Worm (Caenorhabditis elegans) whole organism, early embryonic: ENCODE results near the gene Y71H2AM.11.

ENCODE experiments used
- B0310.2 ChIP-seq: sonication (generic microtip); optimal IDR thresholded peaks from 2 replicates; lab custom pipeline; 2016; ENCODE audit warnings: mild to moderate bottlenecking, missing genetic modification characterization, missing compliant biosample characterization
- F13C5.2 ChIP-seq: sonication (generic microtip); optimal IDR thresholded peaks from 2 replicates; lab custom pipeline; 2017; ENCODE audit warnings: mild to moderate bottlenecking, missing genetic modification characterization, inconsistent platforms, missing compliant biosample characterization
- aly-1 ChIP-seq: sonication (generic microtip); optimal IDR thresholded peaks from 2 replicates; lab custom pipeline; 2016; ENCODE audit warnings: missing genetic modification characterization, missing compliant biosample characterization
- ama-1 ChIP-seq: fragments of 150-350 bp; optimal IDR thresholded peaks from 2 replicates; lab custom pipeline; 2014
- ceh-13 ChIP-seq: fragments of 200-800 bp; sonication (Bioruptor generic); optimal IDR thresholded peaks from 2 replicates; lab custom pipeline; 2018; ENCODE audit warnings: mild to moderate bottlenecking, missing genetic modification characterization, missing compliant biosample characterization
- ceh-36 ChIP-seq: sonication (generic microtip); optimal IDR thresholded peaks from 2 replicates; lab custom pipeline; 2016; ENCODE audit warnings: missing genetic modification characterization, inconsistent platforms, missing compliant biosample characterization
- ets-7 ChIP-seq: sonication (generic microtip); optimal IDR thresholded peaks from 2 replicates; lab custom pipeline; 2016; ENCODE audit warnings: missing genotype, missing genetic modification characterization, missing compliant biosample characterization
- flt-1 ChIP-seq: fragments of 200-800 bp; sonication (Bioruptor generic); IDR thresholded peaks from 2 replicates; pipeline ENCODE4 v1.3.6; 2022; ENCODE audit warnings: missing genetic modification characterization, missing compliant biosample characterization
- hmbx-1 ChIP-seq: sonication (generic microtip); optimal IDR thresholded peaks from 2 replicates; lab custom pipeline; 2016; ENCODE audit warnings: mild to moderate bottlenecking, missing genetic modification characterization, missing compliant biosample characterization
- hmg-4 ChIP-seq: fragments of 200-800 bp; sonication (Bioruptor generic); optimal IDR thresholded peaks from 2 replicates; lab custom pipeline; 2018; ENCODE audit warnings: mild to moderate bottlenecking, missing genetic modification characterization, missing compliant biosample characterization
- hnd-1 ChIP-seq: sonication (generic microtip); optimal IDR thresholded peaks from 2 replicates; lab custom pipeline; 2016; ENCODE audit warnings: missing genetic modification characterization, missing compliant biosample characterization
- pes-1 ChIP-seq: fragments of 200-800 bp; sonication (Bioruptor generic); IDR thresholded peaks from 2 replicates; pipeline ENCODE4 v1.3.6; 2022; ENCODE audit warnings: missing genetic modification reagents, missing genetic modification characterization, missing compliant biosample characterization
- scrt-1 ChIP-seq: fragments of 200-800 bp; sonication (Bioruptor generic); IDR thresholded peaks from 2 replicates; pipeline ENCODE4 v1.3.6; 2022; ENCODE audit warnings: missing genetic modification characterization, missing compliant biosample characterization
- sea-1 ChIP-seq: fragments of 200-800 bp; sonication (Bioruptor generic); conservative IDR thresholded peaks from 2 replicates; pipeline ENCODE4 v1.3.6; 2022; ENCODE audit warnings: missing genetic modification characterization, missing compliant biosample characterization
- tbx-11 ChIP-seq: fragments of 200-800 bp; sonication (Bioruptor generic); IDR thresholded peaks from 2 replicates; pipeline ENCODE4 v1.3.6; 2022; ENCODE audit warnings: missing genetic modification characterization, missing compliant biosample characterization
- tbx-37 ChIP-seq: fragments of 200-800 bp; sonication (Bioruptor generic); conservative IDR thresholded peaks from 2 replicates; pipeline ENCODE4 v1.3.6; 2022; ENCODE audit warnings: missing genetic modification reagents, missing genetic modification characterization, missing compliant biosample characterization
- tra-4 ChIP-seq: sonication (generic microtip); optimal IDR thresholded peaks from 2 replicates; lab custom pipeline; 2017; ENCODE audit warnings: missing genetic modification characterization, missing compliant biosample characterization

Gene Y71H2AM.11

ce11 chrIII:2724992-2725220 lies at the start of gene Y71H2AM.11:
Gene Y71H2AM.11, minus strand, starts transcription at chrIII:2725092.
- no peak for TF ChIP-seq aly-1
- TF ChIP-seq scrt-1 (GFP tag; lab: Robert Waterston, UW), result no peak
- no peak for TF ChIP-seq ets-7 (tag; lab: Kevin White, UChicago)
- TF ChIP-seq F13C5.2 (tag; lab: Kevin White, UChicago), result no peak
- TF ChIP-seq hnd-1, result no peak
- no peak for TF ChIP-seq sea-1
- no peak for TF ChIP-seq tra-4 (tag; lab: Kevin White, UChicago)
- TF ChIP-seq ceh-36 (tag; lab: Kevin White, UChicago), result no peak

- TF ChIP-seq ama-1 (no peak), F13C5.2 (tag; lab: Kevin White, UChicago) (no peak), flt-1 (no peak), ceh-13 (no peak), ceh-36 (tag; lab: Kevin White, UChicago) (no peak), hmg-4 (GFP tag; lab: Kevin White, UChicago) (no peak), aly-1 (no peak), tbx-11 (no peak), hnd-1 (no peak)
Observed at ce11 chrIII:2770752-2771151, 45.9 kb upstream of the Y71H2AM.11 start.

ce11 chrIII:2769078-2769477 lies 44.2 kb upstream of the Y71H2AM.11 start:
- TF ChIP-seq hnd-1 (no peak), ceh-13 (no peak), flt-1 (no peak), ama-1 (no peak), tra-4 (tag; lab: Kevin White, UChicago) (no peak), pes-1 (no peak), tbx-11 (no peak), sea-1 (no peak), tbx-37 (GFP tag; lab: Robert Waterston, UW) (no peak), F13C5.2 (tag; lab: Kevin White, UChicago) (no peak), hmg-4 (GFP tag; lab: Kevin White, UChicago) (no peak), B0310.2 (tag; lab: Kevin White, UChicago) (no peak), ets-7 (tag; lab: Kevin White, UChicago) (no peak), scrt-1 (GFP tag; lab: Robert Waterston, UW) (no peak), hmbx-1 (tag; lab: Kevin White, UChicago) (no peak), ceh-36 (tag; lab: Kevin White, UChicago) (no peak), aly-1 (no peak)

ce11 chrIII:2768635-2769034 lies 43.7 kb upstream of the Y71H2AM.11 start, which contains the start of gene swsn-3:
Gene swsn-3, minus strand, starts transcription at chrIII:2768679.
- TF ChIP-seq ceh-36 (tag; lab: Kevin White, UChicago) (peak; percentile 75), sea-1 (peak; percentile 86), hnd-1 (peak; percentile 68), B0310.2 (tag; lab: Kevin White, UChicago) (peak; percentile 61), tra-4 (tag; lab: Kevin White, UChicago) (peak; percentile 55), scrt-1 (GFP tag; lab: Robert Waterston, UW) (peak; percentile 84), aly-1 (peak; percentile 80), hmbx-1 (tag; lab: Kevin White, UChicago) (peak; percentile 44), flt-1 (peak; percentile 73; the same call in 1 of the 2 replicates), ceh-13 (peak; percentile 70), tbx-11 (peak; percentile 81), tbx-37 (GFP tag; lab: Robert Waterston, UW) (peak; percentile 79), F13C5.2 (tag; lab: Kevin White, UChicago) (peak; percentile 96), ama-1 (no peak), hmg-4 (GFP tag; lab: Kevin White, UChicago) (peak; percentile 79), pes-1 (peak; percentile 87), ets-7 (tag; lab: Kevin White, UChicago) (peak; percentile 58)

ce11 chrIII:2760726-2761125 lies 35.8 kb upstream of the Y71H2AM.11 start, which contains the start of gene pho-9:
Gene pho-9, minus strand, starts transcription at chrIII:2760816.
- no peak for TF ChIP-seq ets-7 (tag; lab: Kevin White, UChicago)
- no peak for TF ChIP-seq ceh-13

- TF ChIP-seq flt-1 (no peak), tra-4 (tag; lab: Kevin White, UChicago) (no peak), aly-1 (no peak), ama-1 (no peak), sea-1 (no peak), tbx-11 (no peak), tbx-37 (GFP tag; lab: Robert Waterston, UW) (no peak), pes-1 (no peak), ceh-13 (no peak), ets-7 (tag; lab: Kevin White, UChicago) (no peak), hmbx-1 (tag; lab: Kevin White, UChicago) (no peak), scrt-1 (GFP tag; lab: Robert Waterston, UW) (no peak), F13C5.2 (tag; lab: Kevin White, UChicago) (no peak), ceh-36 (tag; lab: Kevin White, UChicago) (no peak), B0310.2 (tag; lab: Kevin White, UChicago) (no peak), hmg-4 (GFP tag; lab: Kevin White, UChicago) (no peak)
Observed at ce11 chrIII:2759308-2759707, 34.4 kb upstream of the Y71H2AM.11 start.

- TF ChIP-seq tbx-11 (no peak), B0310.2 (tag; lab: Kevin White, UChicago) (no peak), tbx-37 (GFP tag; lab: Robert Waterston, UW) (no peak), sea-1 (no peak), hmg-4 (GFP tag; lab: Kevin White, UChicago) (no peak), ama-1 (no peak), aly-1 (no peak), flt-1 (no peak), tra-4 (tag; lab: Kevin White, UChicago) (no peak), pes-1 (no peak), ets-7 (tag; lab: Kevin White, UChicago) (no peak), ceh-13 (no peak), hnd-1 (no peak), F13C5.2 (tag; lab: Kevin White, UChicago) (no peak), hmbx-1 (tag; lab: Kevin White, UChicago) (no peak), scrt-1 (GFP tag; lab: Robert Waterston, UW) (no peak), ceh-36 (tag; lab: Kevin White, UChicago) (no peak)
Observed at ce11 chrIII:2758092-2758491, 33.2 kb upstream of the Y71H2AM.11 start.

ce11 chrIII:2757478-2757877 lies 32.6 kb upstream of the Y71H2AM.11 start:
- TF ChIP-seq tra-4 (tag; lab: Kevin White, UChicago), result no peak
- TF ChIP-seq ceh-36 (tag; lab: Kevin White, UChicago), result peak; percentile 91
- TF ChIP-seq ama-1, result no peak
- no peak for TF ChIP-seq tbx-37 (GFP tag; lab: Robert Waterston, UW)
- TF ChIP-seq tbx-11, result no peak
